Worm (Caenorhabditis elegans): ENCODE data around the gene C15H9.4.

DNA sequence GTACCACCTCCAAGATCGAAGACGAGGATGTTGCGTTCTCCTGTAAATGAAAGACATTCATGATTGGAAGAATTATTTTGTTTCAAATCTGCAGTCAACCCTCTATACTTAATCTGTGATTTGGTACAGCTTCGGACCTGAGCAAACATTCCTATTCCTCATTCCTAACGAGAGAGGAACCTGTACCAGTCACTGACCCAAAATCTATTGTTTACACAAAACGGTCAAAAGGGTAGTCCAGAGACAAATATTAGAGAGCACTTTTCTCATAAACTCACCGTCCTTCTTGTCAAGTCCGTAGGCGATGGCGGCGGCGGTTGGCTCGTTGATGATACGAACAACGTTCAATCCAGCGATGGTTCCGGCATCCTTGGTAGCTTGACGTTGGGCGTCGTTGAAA is 6.7 kb upstream of the C15H9.4 start:
- TF ChIP-seq flt-1 (GFP tag; IDR thresholded peaks at IDR 0.05): no peak
- TF ChIP-seq cog-1 (tag; optimal IDR thresholded peaks at IDR 0.05): no peak
- TF ChIP-seq med-1 (GFP tag; optimal IDR thresholded peaks at IDR 0.05; ENCODE audit: insufficient read depth): no peak
- no peak for TF ChIP-seq tab-1 (GFP tag; IDR thresholded peaks at IDR 0.05)

Data from whole organism, midembryonic.